Fruit fly (Drosophila melanogaster) whole organism, pupa: Measurements from ENCODE around the gene CG3337.

ENCODE experiments used
- CG10348 ChIP-seq: fragments of 200-800 bp; sonication (Bioruptor generic); IDR thresholded peaks from 2 replicates; pipeline ENCODE4 v1.3.6; 2022; ENCODE audit warnings: missing biosample characterization, missing genetic modification characterization
- Pif1A ChIP-seq: fragments of 200-800 bp; sonication (Bioruptor generic); optimal IDR thresholded peaks from 3 replicates; lab custom pipeline; 2016; ENCODE audit warnings: missing biosample characterization, missing genetic modification characterization
- gl ChIP-seq: fragments of 200-800 bp; sonication (Bioruptor generic); optimal IDR thresholded peaks from 2 replicates; lab custom pipeline; 2018; ENCODE audit warnings: missing biosample characterization, mild to moderate bottlenecking, missing genetic modification characterization

- TF ChIP-seq gl (no peak), CG10348 (GFP tag; lab: Robert Waterston, UW) (no peak), Pif1A (GFP tag; lab: Kevin White, UChicago) (no peak)
Observed at dm6 chr3R:21260795-21261194, 37.4 kb upstream of the CG3337 start.
